Fruit fly (Drosophila melanogaster) whole organism: ENCODE data around the gene Osi24.

Experiments
- CG8478 ChIP-seq: fragments of >200 bp; optimal IDR thresholded peaks from 2 replicates; lab custom pipeline; 2018; ENCODE audit warnings: inconsistent platforms
- Dll ChIP-seq: fragments of >200 bp; optimal IDR thresholded peaks from 2 replicates; lab custom pipeline; 2017
- pan ChIP-seq: fragments of >200 bp; optimal IDR thresholded peaks from 2 replicates; lab custom pipeline; 2017
- psq ChIP-seq: fragments of >200 bp; optimal IDR thresholded peaks from 2 replicates; lab custom pipeline; 2017
- usp ChIP-seq: fragments of >200 bp; optimal IDR thresholded peaks from 2 replicates; lab custom pipeline; 2017; ENCODE audit warnings: missing biosample characterization, missing genetic modification characterization, mixed read lengths

DNA sequence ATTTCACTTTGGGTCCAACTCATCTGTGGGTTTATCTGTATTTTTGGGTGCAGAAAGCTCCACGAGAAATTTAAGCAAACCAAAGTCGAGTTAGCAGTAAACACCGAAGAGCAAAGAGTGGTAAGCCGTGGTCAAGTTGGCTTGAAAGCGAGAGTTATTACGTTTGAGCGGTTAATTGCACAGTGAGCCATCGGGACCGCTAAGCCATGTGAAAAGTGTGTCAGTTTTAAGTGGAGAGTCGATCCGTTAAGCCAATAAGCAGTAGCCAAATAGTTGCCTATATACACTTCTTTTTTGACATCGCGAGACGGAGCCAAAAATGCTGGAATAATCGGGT is 12.4 kb downstream of the Osi24 start:
- TF ChIP-seq psq (lab: Kevin White, UChicago) (no peak), CG8478 (lab: Kevin White, UChicago) (no peak), usp (GFP tag; lab: Kevin White, UChicago) (no peak), pan (lab: Kevin White, UChicago) (no peak), Dll (lab: Kevin White, UChicago) (no peak)
